Worm (Caenorhabditis elegans) whole organism, L4 larva: Measurements from ENCODE around the gene dsh-2.

Source experiments
- F37D6.2 ChIP-seq: sonication (generic microtip); optimal IDR thresholded peaks from 2 replicates; lab custom pipeline; 2016; ENCODE audit warnings: mild to moderate bottlenecking, missing genetic modification characterization, missing compliant biosample characterization
- F44E2.7 ChIP-seq: fragments of 200-800 bp; sonication (Bioruptor generic); IDR thresholded peaks from 2 replicates; pipeline ENCODE4 v2.1.2; 2022; ENCODE audit warnings: missing genetic modification characterization, missing compliant biosample characterization
- T20F7.1 ChIP-seq: fragments of 200-800 bp; sonication (Bioruptor generic); optimal IDR thresholded peaks from 2 replicates; lab custom pipeline; 2018; ENCODE audit warnings: mild to moderate bottlenecking, missing genetic modification characterization, missing compliant biosample characterization
- T26A8.4 ChIP-seq: fragments of 200-800 bp; sonication (Bioruptor generic); IDR thresholded peaks from 2 replicates; pipeline ENCODE4 v1.3.6; 2022; ENCODE audit warnings: missing genetic modification characterization, missing compliant biosample characterization
- Y48G9A.11 ChIP-seq: fragments of 200-800 bp; sonication (Bioruptor generic); IDR thresholded peaks from 2 replicates; pipeline ENCODE4 v1.3.6; 2022; ENCODE audit warnings: missing genetic modification reagents, missing genetic modification characterization, missing compliant biosample characterization
- Y5F2A.4 ChIP-seq: fragments of 200-800 bp; sonication (Bioruptor generic); optimal IDR thresholded peaks from 2 replicates; lab custom pipeline; 2018; ENCODE audit warnings: mild to moderate bottlenecking, missing genetic modification characterization, missing compliant biosample characterization
- Y75B8A.6 ChIP-seq: fragments of 200-800 bp; sonication (Bioruptor generic); IDR thresholded peaks from 2 replicates; pipeline ENCODE4 v1.3.6; 2022; ENCODE audit warnings: missing genetic modification reagents, missing genetic modification characterization, missing compliant biosample characterization
- ZK337.2 ChIP-seq: fragments of 200-800 bp; sonication (Bioruptor generic); IDR thresholded peaks from 2 replicates; pipeline ENCODE4 v1.3.6; 2022; ENCODE audit warnings: missing genetic modification reagents, missing genetic modification characterization, missing compliant biosample characterization
- ZK546.5 ChIP-seq, 2 experiments: sonication (generic microtip); optimal IDR thresholded peaks; 2 replicates each; lab custom pipeline; 2017; ENCODE audit warnings: missing biosample characterization in 2 of 2, missing genetic modification characterization in 2 of 2
- aly-2 ChIP-seq: sonication (generic microtip); optimal IDR thresholded peaks from 2 replicates; lab custom pipeline; 2018; ENCODE audit warnings: missing biosample characterization, missing genetic modification characterization
- ceh-20 ChIP-seq: fragments of 200-800 bp; sonication (Bioruptor generic); IDR thresholded peaks from 2 replicates; pipeline ENCODE4 v1.3.6; 2022; ENCODE audit warnings: missing genetic modification reagents, missing genetic modification characterization, missing compliant biosample characterization
- ceh-28 ChIP-seq: fragments of 150-350 bp; optimal IDR thresholded peaks from 2 replicates; lab custom pipeline; 2014; ENCODE audit warnings: missing biosample characterization, missing genetic modification reagents, missing genetic modification characterization
- ceh-44 ChIP-seq: fragments of 200-800 bp; sonication (Bioruptor generic); IDR thresholded peaks from 2 replicates; pipeline ENCODE4 v1.3.6; 2022; ENCODE audit warnings: missing genetic modification reagents, missing genetic modification characterization, missing compliant biosample characterization
- ceh-82 ChIP-seq: sonication (generic microtip); optimal IDR thresholded peaks from 2 replicates; lab custom pipeline; 2017; ENCODE audit warnings: missing biosample characterization, missing genetic modification characterization
- ces-1 ChIP-seq: fragments of 150-350 bp; sonication (generic microtip); optimal IDR thresholded peaks from 4 replicates; lab custom pipeline; 2014; ENCODE audit warnings: missing biosample characterization, missing genetic modification reagents, missing genetic modification characterization
- ctbp-1 ChIP-seq: fragments of 200-800 bp; sonication (Bioruptor generic); IDR thresholded peaks from 2 replicates; pipeline ENCODE4 v1.3.6; 2022; ENCODE audit warnings: missing genetic modification reagents, missing genetic modification characterization, missing compliant biosample characterization
- daf-16 ChIP-seq, 3 experiments: sonication (generic microtip); optimal IDR thresholded peaks; 2 replicates each; lab custom pipeline; 2016 to 2017; ENCODE audit warnings: missing genetic modification characterization in 3 of 3, missing genetic modification reagents in 3 of 3, mild to moderate bottlenecking in 2 of 3, missing compliant biosample characterization in 2 of 3, missing biosample characterization in 1 of 3, moderate library complexity in 1 of 3
- dmd-6 ChIP-seq: fragments of 200-800 bp; sonication (Bioruptor generic); IDR thresholded peaks from 2 replicates; pipeline ENCODE4 v1.3.6; 2022; ENCODE audit warnings: missing genetic modification reagents, missing genetic modification characterization, missing compliant biosample characterization
- dmd-8 ChIP-seq: fragments of 200-800 bp; sonication (Bioruptor generic); IDR thresholded peaks from 2 replicates; pipeline ENCODE4 v1.3.6; 2022; ENCODE audit warnings: missing genetic modification characterization, missing compliant biosample characterization
- dmd-9 ChIP-seq: fragments of 200-800 bp; sonication (Bioruptor generic); IDR thresholded peaks from 2 replicates; pipeline ENCODE4 v1.3.6; 2022; ENCODE audit warnings: missing genetic modification reagents, missing genetic modification characterization, missing compliant biosample characterization
- dpl-1 ChIP-seq: fragments of 150-350 bp; optimal IDR thresholded peaks from 2 replicates; lab custom pipeline; 2014; ENCODE audit warnings: missing biosample characterization, missing genetic modification reagents, missing genetic modification characterization
- fkh-10 ChIP-seq: fragments of 150-350 bp; optimal IDR thresholded peaks from 2 replicates; lab custom pipeline; 2014; ENCODE audit warnings: missing biosample characterization, missing genetic modification reagents, missing genetic modification characterization
- hmg-1.1 ChIP-seq: fragments of 200-800 bp; sonication (Bioruptor generic); IDR thresholded peaks from 2 replicates; pipeline ENCODE4 v1.3.6; 2022; ENCODE audit warnings: missing genetic modification reagents, missing genetic modification characterization, missing compliant biosample characterization
- lin-1 ChIP-seq: fragments of 200-800 bp; sonication (Bioruptor generic); IDR thresholded peaks from 2 replicates; pipeline ENCODE4 v1.3.6; 2022; ENCODE audit warnings: missing genetic modification reagents, missing genetic modification characterization, missing compliant biosample characterization
- lin-38 ChIP-seq: fragments of 200-800 bp; sonication (Bioruptor generic); IDR thresholded peaks from 2 replicates; pipeline ENCODE4 v1.3.6; 2022; ENCODE audit warnings: missing genetic modification reagents, missing genetic modification characterization, missing compliant biosample characterization
- lsy-2 ChIP-seq, 2 experiments: fragments of 150-350 bp in 1 of 2; sonication (generic microtip) in 1 of 2; optimal IDR thresholded peaks; 2 replicates each; lab custom pipeline; 2014 to 2017; ENCODE audit warnings: missing biosample characterization in 2 of 2, missing genetic modification characterization in 2 of 2
- mdl-1 ChIP-seq, 2 experiments: fragments of 150-350 bp in 1 of 2; sonication (generic microtip) in 1 of 2; optimal IDR thresholded peaks; 2 replicates each; lab custom pipeline; 2014 to 2017; ENCODE audit warnings: missing biosample characterization in 2 of 2, missing genetic modification characterization in 2 of 2
- mep-1 ChIP-seq: fragments of 150-350 bp; sonication (generic microtip); optimal IDR thresholded peaks from 3 replicates; lab custom pipeline; 2014; ENCODE audit warnings: missing biosample characterization, missing genetic modification characterization
- mxl-2 ChIP-seq: fragments of 200-800 bp; sonication (Bioruptor generic); conservative IDR thresholded peaks from 2 replicates; pipeline ENCODE4 v1.3.6; 2022; ENCODE audit warnings: missing genetic modification reagents, missing genetic modification characterization, missing compliant biosample characterization
- mxl-3 ChIP-seq: fragments of 200-800 bp; sonication (Bioruptor generic); optimal IDR thresholded peaks from 2 replicates; lab custom pipeline; 2018; ENCODE audit warnings: mild to moderate bottlenecking, missing genetic modification characterization, missing compliant biosample characterization
- nhr-10 ChIP-seq: fragments of 150-350 bp; optimal IDR thresholded peaks from 2 replicates; lab custom pipeline; 2014; ENCODE audit warnings: missing biosample characterization, missing genetic modification characterization
- nhr-11 ChIP-seq: fragments of 150-350 bp; optimal IDR thresholded peaks from 2 replicates; lab custom pipeline; 2014; ENCODE audit warnings: missing biosample characterization, missing genetic modification characterization
- nhr-25 ChIP-seq: sonication (generic microtip); optimal IDR thresholded peaks from 2 replicates; lab custom pipeline; 2017; ENCODE audit warnings: missing genetic modification characterization, mild to moderate bottlenecking, missing compliant biosample characterization, antibody characterized with exemption, moderate library complexity, borderline replicate concordance; ENCODE audit not compliant: insufficient read depth
- nhr-28 ChIP-seq: fragments of 150-350 bp; optimal IDR thresholded peaks from 2 replicates; lab custom pipeline; 2014; ENCODE audit warnings: missing biosample characterization, missing genetic modification characterization
- nhr-41 ChIP-seq: fragments of 200-800 bp; sonication (Bioruptor generic); IDR thresholded peaks from 2 replicates; pipeline ENCODE4 v1.3.6; 2022; ENCODE audit warnings: missing genetic modification reagents, missing genetic modification characterization, missing compliant biosample characterization
- nhr-42 ChIP-seq: fragments of 200-800 bp; sonication (Bioruptor generic); IDR thresholded peaks from 2 replicates; pipeline ENCODE4 v1.3.6; 2022; ENCODE audit warnings: missing genetic modification characterization, missing compliant biosample characterization
- nhr-76 ChIP-seq: fragments of 150-350 bp; optimal IDR thresholded peaks from 2 replicates; lab custom pipeline; 2014; ENCODE audit warnings: missing biosample characterization, missing genetic modification characterization
- nhr-77 ChIP-seq: fragments of 150-350 bp; optimal IDR thresholded peaks from 2 replicates; lab custom pipeline; 2014; ENCODE audit warnings: missing biosample characterization, missing genetic modification characterization
- php-3 ChIP-seq: fragments of 200-800 bp; sonication (Bioruptor generic); IDR thresholded peaks from 2 replicates; pipeline ENCODE4 v1.3.6; 2022; ENCODE audit warnings: missing genetic modification reagents, missing genetic modification characterization, missing compliant biosample characterization
- pqm-1 ChIP-seq: sonication (generic microtip); optimal IDR thresholded peaks from 2 replicates; lab custom pipeline; 2017; ENCODE audit warnings: missing biosample characterization, missing genetic modification characterization
- rbr-2 ChIP-seq: sonication (generic microtip); optimal IDR thresholded peaks from 2 replicates; lab custom pipeline; 2016; ENCODE audit warnings: missing genotype, missing genetic modification characterization, missing compliant biosample characterization
- saeg-2 ChIP-seq: fragments of 200-800 bp; sonication (Bioruptor generic); IDR thresholded peaks from 2 replicates; pipeline ENCODE4 v1.3.6; 2022; ENCODE audit warnings: missing genetic modification reagents, missing genetic modification characterization, missing compliant biosample characterization
- skn-1 ChIP-seq: fragments of 150-350 bp; optimal IDR thresholded peaks from 2 replicates; lab custom pipeline; 2014; ENCODE audit warnings: missing biosample characterization, missing genetic modification characterization
- snpc-1.2 ChIP-seq: fragments of 200-800 bp; sonication (Bioruptor generic); IDR thresholded peaks from 2 replicates; pipeline ENCODE4 v1.3.6; 2022; ENCODE audit warnings: missing genetic modification reagents, missing genetic modification characterization, missing compliant biosample characterization
- unc-39 ChIP-seq: sonication (generic microtip); optimal IDR thresholded peaks from 2 replicates; lab custom pipeline; 2017; ENCODE audit warnings: missing biosample characterization, missing genetic modification characterization
- vab-7 ChIP-seq: fragments of 200-800 bp; sonication (Bioruptor generic); IDR thresholded peaks from 2 replicates; pipeline ENCODE4 v1.3.6; 2022; ENCODE audit warnings: missing genetic modification reagents, missing genetic modification characterization, missing compliant biosample characterization
- zfp-3 ChIP-seq: fragments of 200-800 bp; sonication (Bioruptor generic); conservative IDR thresholded peaks from 2 replicates; pipeline ENCODE4 v1.3.6; 2022; ENCODE audit warnings: missing genetic modification reagents, missing genetic modification characterization, missing compliant biosample characterization
- ztf-11 ChIP-seq: fragments of 150-350 bp; optimal IDR thresholded peaks from 2 replicates; lab custom pipeline; 2014; ENCODE audit warnings: missing biosample characterization, missing genetic modification characterization

The dsh-2 gene

DNA sequence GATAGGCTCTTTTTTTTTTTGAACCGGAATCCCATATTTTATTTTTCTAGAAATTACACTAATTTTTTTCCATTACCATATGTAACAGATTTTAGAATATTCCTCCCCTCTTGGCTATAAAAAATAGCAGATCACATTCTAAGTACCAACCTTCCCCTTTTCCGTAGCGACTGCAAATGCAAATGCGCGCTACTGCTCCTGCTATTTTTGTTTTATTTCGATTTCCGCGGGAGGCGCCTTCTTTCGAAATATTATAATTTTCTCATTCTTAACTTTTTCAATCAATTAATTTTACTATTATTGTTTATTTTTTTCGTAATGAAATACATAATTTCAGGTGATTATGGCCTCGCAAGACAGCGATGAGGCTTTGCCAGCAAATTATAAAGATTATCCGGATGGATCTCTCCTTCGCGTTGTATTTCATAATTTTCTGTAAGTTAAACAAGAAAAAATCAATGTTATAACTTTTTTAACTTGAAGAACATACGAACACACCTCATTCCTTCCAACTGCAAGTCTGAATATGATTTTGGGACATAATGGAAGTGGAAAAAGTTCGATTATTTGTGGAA lies 19.1 kb downstream of the dsh-2 start, which contains the start of gene smc-5 (continued):
- no peak for TF ChIP-seq Y5F2A.4 (GFP tag; lab: Kevin White, UChicago)
- no peak for TF ChIP-seq mep-1 (tag; lab: Kevin White, UChicago)
- TF ChIP-seq Y75B8A.6 = no peak
- peak; percentile 59 for TF ChIP-seq rbr-2 (tag; lab: Kevin White, UChicago)
- TF ChIP-seq mdl-1 (tag; optimal IDR thresholded peaks at IDR 0.05; lab: Kevin White, UChicago) = no peak
- peak; percentile 45 for TF ChIP-seq nhr-28
- no peak for TF ChIP-seq F44E2.7
- no peak for TF ChIP-seq T26A8.4
- TF ChIP-seq nhr-42 (GFP tag; lab: Robert Waterston, UW) = no peak
- TF ChIP-seq dmd-9 (GFP tag; lab: Robert Waterston, UW) = no peak
- no peak for TF ChIP-seq nhr-41
- no peak for TF ChIP-seq aly-2 (tag; lab: Kevin White, UChicago)
- TF ChIP-seq ctbp-1 (GFP tag; lab: Robert Waterston, UW) = no peak
- no peak for TF ChIP-seq dmd-8 (GFP tag; lab: Robert Waterston, UW)
- peak; percentile 28 for TF ChIP-seq nhr-25 (tag; lab: Kevin White, UChicago)
- TF ChIP-seq mxl-2 (GFP tag; lab: Robert Waterston, UW) = no peak
- no peak for TF ChIP-seq snpc-1.2
- TF ChIP-seq fkh-10 (GFP tag; lab: Kevin White, UChicago) = no peak
- TF ChIP-seq skn-1 (tag; lab: Kevin White, UChicago) = no peak
- no peak for TF ChIP-seq ceh-28 (tag; lab: Kevin White, UChicago)
- TF ChIP-seq vab-7 (GFP tag; lab: Robert Waterston, UW) = peak; percentile 47; the same call in 1 of the 2 replicates
- TF ChIP-seq pqm-1 (tag; lab: Kevin White, UChicago) = no peak
- TF ChIP-seq dmd-6 (GFP tag; lab: Robert Waterston, UW) = no peak
- TF ChIP-seq saeg-2 = no peak
- no peak for TF ChIP-seq nhr-10 (tag; lab: Kevin White, UChicago)
- TF ChIP-seq F37D6.2 (tag; lab: Kevin White, UChicago) = peak; percentile 11
- TF ChIP-seq ceh-82 (tag; lab: Kevin White, UChicago) = no peak
- TF ChIP-seq daf-16 (GFP tag; optimal IDR thresholded peaks at IDR 0.05; lab: Kevin White, UChicago) = no peak
- peak; percentile 42 for TF ChIP-seq daf-16 (tag; optimal IDR thresholded peaks at IDR 0.05; lab: Kevin White, UChicago)
- TF ChIP-seq zfp-3 (GFP tag; lab: Robert Waterston, UW) = no peak
- no peak for TF ChIP-seq ztf-11 (tag; lab: Kevin White, UChicago)
- no peak for TF ChIP-seq nhr-76 (tag; lab: Kevin White, UChicago)
- peak; percentile 94 for TF ChIP-seq lin-38
- peak; percentile 83 for TF ChIP-seq nhr-77 (tag; lab: Kevin White, UChicago)
- no peak for TF ChIP-seq ZK546.5 (tag; optimal IDR thresholded peaks at IDR 0.05; lab: Kevin White, UChicago)
- TF ChIP-seq ZK337.2 = no peak
- no peak for TF ChIP-seq lin-1 (GFP tag; lab: Robert Waterston, UW)
- no peak for TF ChIP-seq unc-39 (tag; lab: Kevin White, UChicago)

- TF ChIP-seq zfp-3 (GFP tag; lab: Robert Waterston, UW) (no peak), lsy-2 (tag; optimal IDR thresholded peaks at IDR 0.05; lab: Kevin White, UChicago) (no peak), snpc-1.2 (no peak), ceh-20 (no peak), saeg-2 (no peak), Y48G9A.11 (GFP tag; lab: Robert Waterston, UW) (no peak), dmd-8 (GFP tag; lab: Robert Waterston, UW) (no peak), php-3 (GFP tag; lab: Robert Waterston, UW) (no peak), nhr-25 (tag; lab: Kevin White, UChicago) (no peak), ceh-44 (GFP tag; lab: Robert Waterston, UW) (no peak), ces-1 (GFP tag; lab: Kevin White, UChicago) (no peak), ZK337.2 (no peak), mxl-3 (GFP tag; lab: Kevin White, UChicago) (no peak), hmg-1.1 (GFP tag; lab: Robert Waterston, UW) (no peak), T20F7.1 (no peak), dpl-1 (GFP tag; lab: Kevin White, UChicago) (no peak), nhr-76 (tag; lab: Kevin White, UChicago) (no peak), nhr-10 (tag; lab: Kevin White, UChicago) (no peak), nhr-11 (no peak)
Observed at ce11 chrII:5060719-5061118, 20.3 kb downstream of the dsh-2 start, which contains the start of gene pho-12. TSS of gene pho-12 (minus strand) at chrII:5060819.
